Fruit fly (Drosophila melanogaster): ENCODE data around the gene CG44194.

DNA sequence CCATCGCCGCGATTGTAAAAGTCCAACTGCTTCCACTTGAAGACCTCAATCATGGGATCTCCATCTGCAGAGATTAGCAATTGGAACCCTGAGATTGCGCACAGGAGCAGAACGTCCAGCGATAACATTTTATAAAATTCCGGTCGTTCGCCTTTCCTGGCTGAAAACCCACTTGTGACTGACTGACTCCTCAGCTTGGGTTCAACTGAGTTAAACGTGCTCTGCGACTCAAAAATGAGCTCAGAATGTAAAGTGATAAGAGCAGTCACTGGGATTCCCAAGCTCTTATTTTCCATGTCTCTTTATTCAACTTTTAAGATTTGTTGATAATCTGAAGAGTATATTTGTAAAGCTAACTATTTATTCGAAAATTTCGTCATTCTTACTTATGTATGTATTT lies 4.5 kb downstream of the CG44194 start, which contains the start of gene yellow-f:
- TF ChIP-seq fru (GFP tag; optimal IDR thresholded peaks at IDR 0.05) (no peak), Jra (GFP tag; optimal IDR thresholded peaks at IDR 0.05) (no peak), CrebA (GFP tag; optimal IDR thresholded peaks at IDR 0.05; ENCODE audit: borderline replicate concordance) (no peak), ey (GFP tag; optimal IDR thresholded peaks at IDR 0.05) (no peak), sage (GFP tag; optimal IDR thresholded peaks at IDR 0.05) (no peak), sv (GFP tag; optimal IDR thresholded peaks at IDR 0.05) (no peak), Hr83 (GFP tag; optimal IDR thresholded peaks at IDR 0.05; ENCODE audit: poor library complexity, severe bottlenecking) (no peak), OdsH (GFP tag; optimal IDR thresholded peaks at IDR 0.05) (no peak), dl (GFP tag; optimal IDR thresholded peaks at IDR 0.05; ENCODE audit: insufficient read depth in 1 of 2, partially characterized antibody in 2 of 2) (no peak), dmrt93B (GFP tag; optimal IDR thresholded peaks at IDR 0.05) (no peak)

Data from whole organism, wandering third instar larva.